Fruit fly (Drosophila melanogaster) whole organism, embryonic: ENCODE results near the gene CG16865.
A peak's percentile ranks its signal among the peaks of the same experiment; 100 is the strongest.

ENCODE experiments used
- CG10366 ChIP-seq: fragments of 200-800 bp; sonication (Bioruptor generic); IDR thresholded peaks from 2 replicates; pipeline ENCODE4 v1.3.6; 2022; ENCODE audit warnings: missing biosample characterization, missing genetic modification characterization
- CG10462 ChIP-seq: fragments of 200-800 bp; sonication (Bioruptor generic); optimal IDR thresholded peaks from 2 replicates; lab custom pipeline; 2016; ENCODE audit warnings: missing biosample characterization, missing genetic modification characterization
- CG11456 ChIP-seq: fragments of 200-800 bp; sonication (Bioruptor generic); IDR thresholded peaks from 3 replicates; pipeline ENCODE4 v1.3.6; 2022; ENCODE audit warnings: missing biosample characterization, missing genetic modification characterization
- CG12219 ChIP-seq: fragments of 200-800 bp; sonication (Bioruptor generic); optimal IDR thresholded peaks from 3 replicates; lab custom pipeline; 2018; ENCODE audit warnings: missing biosample characterization, mild to moderate bottlenecking, missing genetic modification characterization
- CG12391 ChIP-seq: fragments of 200-800 bp; sonication (Bioruptor generic); optimal IDR thresholded peaks from 3 replicates; lab custom pipeline; 2018; ENCODE audit warnings: missing biosample characterization, mild to moderate bottlenecking, missing genetic modification characterization, moderate library complexity
- CG12659 ChIP-seq: fragments of 200-800 bp; sonication (Bioruptor generic); optimal IDR thresholded peaks from 3 replicates; lab custom pipeline; 2017; ENCODE audit warnings: mild to moderate bottlenecking, missing biosample characterization, missing genetic modification reagents, missing genetic modification characterization
- CG12744 ChIP-seq: fragments of 200-800 bp; sonication (Bioruptor generic); optimal IDR thresholded peaks from 2 replicates; lab custom pipeline; 2016; ENCODE audit warnings: missing biosample characterization, missing genetic modification characterization
- CG13775 ChIP-seq: fragments of 200-800 bp; sonication (Bioruptor generic); optimal IDR thresholded peaks from 3 replicates; lab custom pipeline; 2017; ENCODE audit warnings: missing biosample characterization, mild to moderate bottlenecking, missing genetic modification characterization
- CG16815 ChIP-seq: fragments of 200-800 bp; sonication (Bioruptor generic); optimal IDR thresholded peaks from 3 replicates; lab custom pipeline; 2017; ENCODE audit warnings: missing biosample characterization, mild to moderate bottlenecking, missing genetic modification characterization
- CG2120 ChIP-seq: fragments of 200-800 bp; sonication (Bioruptor generic); optimal IDR thresholded peaks from 3 replicates; lab custom pipeline; 2016; ENCODE audit warnings: missing biosample characterization, missing genetic modification characterization
- CG30403 ChIP-seq: fragments of 200-800 bp; sonication (Bioruptor generic); optimal IDR thresholded peaks from 3 replicates; lab custom pipeline; 2016; ENCODE audit warnings: missing biosample characterization, missing genetic modification characterization
- CG30431 ChIP-seq: fragments of 200-800 bp; sonication (Bioruptor generic); optimal IDR thresholded peaks from 2 replicates; lab custom pipeline; 2017; ENCODE audit warnings: missing biosample characterization, missing genetic modification characterization
- CG3163 ChIP-seq: fragments of 200-800 bp; sonication (Bioruptor generic); optimal IDR thresholded peaks from 3 replicates; lab custom pipeline; 2016; ENCODE audit warnings: missing biosample characterization, missing genetic modification characterization
- CG33213 ChIP-seq: fragments of 200-800 bp; sonication (Bioruptor generic); optimal IDR thresholded peaks from 3 replicates; lab custom pipeline; 2016; ENCODE audit warnings: missing biosample characterization, missing genetic modification characterization
- CG3407 ChIP-seq: fragments of 200-800 bp; sonication (Bioruptor generic); optimal IDR thresholded peaks from 2 replicates; lab custom pipeline; 2018; ENCODE audit warnings: missing biosample characterization, mild to moderate bottlenecking, missing genetic modification characterization
- CG9932 ChIP-seq: fragments of 200-800 bp; sonication (Bioruptor generic); IDR thresholded peaks from 2 replicates; pipeline ENCODE4 v1.3.6; 2022; ENCODE audit warnings: missing biosample characterization, missing genetic modification characterization
- CoRest ChIP-seq: fragments of 200-800 bp; sonication (Bioruptor generic); optimal IDR thresholded peaks from 3 replicates; lab custom pipeline; 2018; ENCODE audit warnings: missing biosample characterization, mild to moderate bottlenecking, missing genetic modification characterization, moderate library complexity
- Dad ChIP-seq: fragments of 200-800 bp; sonication (Bioruptor generic); optimal IDR thresholded peaks from 3 replicates; lab custom pipeline; 2016; ENCODE audit warnings: missing biosample characterization, missing genetic modification characterization
- Dll ChIP-seq: fragments of 200-800 bp; sonication (Bioruptor generic); IDR thresholded peaks from 4 replicates; pipeline ENCODE4 v1.3.6; 2022; ENCODE audit warnings: missing biosample characterization, missing genetic modification characterization; ENCODE audit not compliant: partially characterized antibody
- Dref ChIP-seq: fragments of 200-800 bp; sonication (Bioruptor generic); IDR thresholded peaks from 2 replicates; pipeline ENCODE4 v1.3.6; 2022; ENCODE audit warnings: missing biosample characterization, missing genetic modification characterization
- Gsc ChIP-seq: fragments of 200-800 bp; sonication (Bioruptor generic); IDR thresholded peaks from 2 replicates; pipeline ENCODE4 v1.3.6; 2022; ENCODE audit warnings: missing biosample characterization, missing genetic modification characterization
- H15 ChIP-seq: fragments of 200-800 bp; sonication (Bioruptor generic); IDR thresholded peaks from 3 replicates; pipeline ENCODE4 v1.3.6; 2022; ENCODE audit warnings: missing biosample characterization, missing genetic modification characterization
- Kr ChIP-seq: fragments of 200-800 bp; sonication (Bioruptor generic); optimal IDR thresholded peaks from 2 replicates; lab custom pipeline; 2017; ENCODE audit warnings: missing biosample characterization, mild to moderate bottlenecking, missing genetic modification characterization
- MBD-R2 ChIP-seq: fragments of 200-800 bp; sonication (Bioruptor generic); IDR thresholded peaks from 2 replicates; pipeline ENCODE4 v1.3.6; 2022; ENCODE audit warnings: missing biosample characterization, missing genetic modification characterization
- Max ChIP-seq: fragments of 200-800 bp; sonication (Bioruptor generic); optimal IDR thresholded peaks from 2 replicates; lab custom pipeline; 2016; ENCODE audit warnings: missing biosample characterization, mild to moderate bottlenecking, missing genetic modification characterization
- Six4 ChIP-seq: fragments of 200-800 bp; sonication (Bioruptor generic); optimal IDR thresholded peaks from 2 replicates; lab custom pipeline; 2016; ENCODE audit warnings: missing biosample characterization, missing genetic modification characterization
- Taf1 ChIP-seq: fragments of 200-800 bp; sonication (Bioruptor generic); IDR thresholded peaks from 2 replicates; pipeline ENCODE4 v1.3.6; 2022; ENCODE audit warnings: missing biosample characterization, missing genetic modification characterization
- Trl ChIP-seq, 3 experiments: fragments of >200 bp in 2 of 3; fragments of 200-800 bp in 1 of 3; sonication (Bioruptor generic) in 1 of 3; optimal IDR thresholded peaks; 2 replicates in 1 of 3; 3 replicates in 2 of 3; lab custom pipeline; 2016 to 2017; ENCODE audit warnings: missing biosample characterization in 1 of 3, missing genetic modification characterization in 1 of 3
- bigmax ChIP-seq: fragments of 200-800 bp; sonication (Bioruptor generic); optimal IDR thresholded peaks from 2 replicates; lab custom pipeline; 2018; ENCODE audit warnings: missing biosample characterization, mild to moderate bottlenecking, missing genetic modification characterization
- ci ChIP-seq: fragments of 200-800 bp; sonication (Bioruptor generic); IDR thresholded peaks from 3 replicates; pipeline ENCODE4 v1.3.6; 2022; ENCODE audit warnings: missing biosample characterization, missing genetic modification characterization
- corto ChIP-seq: fragments of 200-800 bp; sonication (Bioruptor generic); optimal IDR thresholded peaks from 2 replicates; lab custom pipeline; 2016; ENCODE audit warnings: missing biosample characterization, mild to moderate bottlenecking, missing genetic modification characterization, moderate library complexity
- dati ChIP-seq: fragments of 200-800 bp; sonication (Bioruptor generic); IDR thresholded peaks from 2 replicates; pipeline ENCODE4 v1.3.6; 2022; ENCODE audit warnings: missing biosample characterization, missing genetic modification characterization
- dmrt11E ChIP-seq: fragments of 200-800 bp; sonication (Bioruptor generic); optimal IDR thresholded peaks from 3 replicates; lab custom pipeline; 2018; ENCODE audit warnings: missing biosample characterization, mild to moderate bottlenecking, missing genetic modification characterization, moderate library complexity
- en ChIP-seq: fragments of 200-800 bp; sonication (Bioruptor generic); optimal IDR thresholded peaks from 2 replicates; lab custom pipeline; 2016; ENCODE audit warnings: missing biosample characterization, missing genetic modification characterization
- grau ChIP-seq: fragments of 200-800 bp; optimal IDR thresholded peaks from 3 replicates; lab custom pipeline; 2019; ENCODE audit warnings: missing biosample characterization, mild to moderate bottlenecking, missing genetic modification characterization, moderate library complexity
- hth ChIP-seq: fragments of >200 bp; optimal IDR thresholded peaks from 2 replicates; lab custom pipeline; 2017; ENCODE audit warnings: inconsistent platforms
- kah ChIP-seq: fragments of 200-800 bp; sonication (Bioruptor generic); optimal IDR thresholded peaks from 2 replicates; lab custom pipeline; 2018; ENCODE audit warnings: missing biosample characterization, mild to moderate bottlenecking, missing genetic modification characterization
- lbe ChIP-seq: fragments of 200-800 bp; sonication (Bioruptor generic); optimal IDR thresholded peaks from 2 replicates; lab custom pipeline; 2016; ENCODE audit warnings: missing biosample characterization, mild to moderate bottlenecking, missing genetic modification characterization
- mam ChIP-seq: fragments of 200-800 bp; sonication (Bioruptor generic); optimal IDR thresholded peaks from 3 replicates; lab custom pipeline; 2016; ENCODE audit warnings: missing biosample characterization, missing genetic modification characterization
- mirr ChIP-seq: fragments of 200-800 bp; sonication (Bioruptor generic); optimal IDR thresholded peaks from 3 replicates; lab custom pipeline; 2018; ENCODE audit warnings: missing biosample characterization, mild to moderate bottlenecking, missing genetic modification characterization
- nom ChIP-seq: fragments of 200-800 bp; sonication (Bioruptor generic); optimal IDR thresholded peaks from 2 replicates; lab custom pipeline; 2017; ENCODE audit warnings: missing biosample characterization, missing genetic modification characterization, mild to moderate bottlenecking, moderate library complexity, missing genetic modification reagents
- odd ChIP-seq: fragments of 200-800 bp; sonication (Bioruptor generic); optimal IDR thresholded peaks from 2 replicates; lab custom pipeline; 2017; ENCODE audit warnings: missing biosample characterization, mild to moderate bottlenecking, missing genetic modification characterization
- otp ChIP-seq: fragments of 200-800 bp; sonication (Bioruptor generic); IDR thresholded peaks from 3 replicates; pipeline ENCODE4, ENCODE4 v1.3.6; 2022; ENCODE audit warnings: missing biosample characterization, missing genetic modification characterization
- pzg ChIP-seq: fragments of 200-800 bp; sonication (Bioruptor generic); optimal IDR thresholded peaks from 3 replicates; lab custom pipeline; 2018; ENCODE audit warnings: missing biosample characterization, mild to moderate bottlenecking, missing genetic modification characterization, moderate library complexity
- rib ChIP-seq: fragments of 200-800 bp; sonication (Bioruptor generic); IDR thresholded peaks from 2 replicates; pipeline ENCODE4 v1.3.6; 2022; ENCODE audit warnings: missing biosample characterization, missing genetic modification characterization
- stwl ChIP-seq: fragments of 200-800 bp; sonication (Bioruptor generic); optimal IDR thresholded peaks from 3 replicates; lab custom pipeline; 2018; ENCODE audit warnings: missing biosample characterization, mild to moderate bottlenecking, missing genetic modification characterization, moderate library complexity
- tio ChIP-seq: fragments of 200-800 bp; sonication (Bioruptor generic); optimal IDR thresholded peaks from 2 replicates; lab custom pipeline; 2017; ENCODE audit warnings: missing biosample characterization, missing genetic modification characterization, inconsistent platforms
- wek ChIP-seq: fragments of 200-800 bp; sonication (Bioruptor generic); optimal IDR thresholded peaks from 3 replicates; lab custom pipeline; 2018; ENCODE audit warnings: missing biosample characterization, mild to moderate bottlenecking, missing genetic modification characterization, moderate library complexity
- zfh2 ChIP-seq: fragments of 200-800 bp; sonication (Bioruptor generic); optimal IDR thresholded peaks from 2 replicates; lab custom pipeline; 2016; ENCODE audit warnings: missing biosample characterization, missing genetic modification characterization

Gene CG16865

DNA sequence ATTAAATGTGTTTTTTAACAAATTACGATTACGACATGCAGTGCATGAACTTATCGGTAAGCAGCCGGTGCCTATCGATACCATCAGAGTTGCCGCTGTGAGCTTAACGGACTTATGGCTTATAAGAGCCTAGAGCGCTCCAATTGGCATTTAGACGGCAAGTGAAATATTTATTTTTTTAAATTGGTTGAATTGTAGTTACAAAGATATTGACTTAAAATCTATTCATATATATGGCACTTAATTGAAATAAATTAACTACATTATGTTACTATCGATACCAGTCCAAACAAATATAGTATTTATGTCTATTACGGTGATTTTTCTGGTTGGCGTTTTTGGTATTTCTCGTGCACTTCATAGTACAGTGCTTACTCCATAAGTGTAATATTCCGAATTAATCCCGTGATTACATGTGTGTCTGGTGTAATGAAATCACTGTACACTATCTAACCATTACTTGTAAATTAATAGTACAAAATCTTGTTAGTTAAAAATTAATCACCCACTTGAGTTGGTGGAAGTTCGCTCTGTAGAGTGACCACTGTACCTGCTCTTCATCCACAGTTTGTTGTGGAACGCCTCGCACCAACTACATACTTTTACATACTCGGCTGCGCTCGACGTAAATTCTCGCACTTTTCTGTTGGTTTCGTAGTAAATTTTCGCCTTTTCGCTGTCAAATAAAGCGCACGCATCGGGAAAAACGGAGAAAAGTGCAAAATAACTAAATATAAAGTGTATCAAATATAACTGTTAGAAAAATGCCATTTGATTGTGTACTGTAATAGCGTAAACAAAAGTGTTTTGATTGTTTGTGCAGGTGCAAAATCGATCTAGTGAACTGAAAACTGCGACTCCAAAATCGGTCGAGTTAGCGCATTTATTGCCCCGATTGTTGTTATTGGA is 23.9 kb downstream of the CG16865 start, which contains the start of the genes mRpS23 and CenG1A (continued):
- TF ChIP-seq Dref (GFP tag; lab: Robert Waterston, UW) (peak; percentile 70), CG16815 (GFP tag; lab: Kevin White, UChicago) (peak; percentile 100), tio (GFP tag; lab: Kevin White, UChicago) (no peak), bigmax (peak; percentile 89), CG10366 (GFP tag; lab: Robert Waterston, UW) (peak; percentile 100), CG12659 (GFP tag; lab: Kevin White, UChicago) (peak; percentile 100), CG12744 (GFP tag; lab: Kevin White, UChicago) (peak; percentile 100), Dll (GFP tag; lab: Robert Waterston, UW) (peak; percentile 93), CG11456 (GFP tag; lab: Robert Waterston, UW) (peak; percentile 100), Six4 (GFP tag; lab: Kevin White, UChicago) (peak; percentile 100), hth (lab: Kevin White, UChicago) (no peak), CG33213 (GFP tag; lab: Kevin White, UChicago) (peak; percentile 100), dati (peak; percentile 100), corto (GFP tag; lab: Kevin White, UChicago) (no peak), grau (tag; lab: Kevin White, UChicago) (peak; percentile 100), Dad (peak; percentile 100), CoRest (tag; lab: Kevin White, UChicago) (peak; percentile 100), Max (peak; percentile 100), odd (peak; percentile 100), en (GFP tag; lab: Kevin White, UChicago) (peak; percentile 100), Kr (GFP tag; lab: Kevin White, UChicago) (peak; percentile 94), mirr (GFP tag; lab: Kevin White, UChicago) (peak; percentile 100), CG3163 (peak; percentile 96), zfh2 (GFP tag; lab: Kevin White, UChicago) (peak; percentile 100), Taf1 (GFP tag; lab: Robert Waterston, UW) (peak; percentile 100), CG13775 (GFP tag; lab: Kevin White, UChicago) (peak; percentile 99), Trl (optimal IDR thresholded peaks at IDR 0.05; lab: Kevin White, UChicago) (no peak), Trl (GFP tag; optimal IDR thresholded peaks at IDR 0.05; lab: Kevin White, UChicago) (peak; percentile 100), H15 (GFP tag; lab: Robert Waterston, UW) (peak; percentile 100), kah (GFP tag; lab: Kevin White, UChicago) (peak; percentile 99), dmrt11E (tag; lab: Kevin White, UChicago) (peak; percentile 99), CG12391 (tag; lab: Kevin White, UChicago) (peak; percentile 100), wek (GFP tag; lab: Kevin White, UChicago) (peak; percentile 99), lbe (peak; percentile 99), mam (peak; percentile 100), ci (GFP tag; lab: Robert Waterston, UW) (peak; percentile 100), Gsc (GFP tag; lab: Robert Waterston, UW) (peak; percentile 99), otp (GFP tag; lab: Robert Waterston, UW) (peak; percentile 100), pzg (GFP tag; lab: Kevin White, UChicago) (peak; percentile 88), nom (peak; percentile 99), CG30403 (GFP tag; lab: Kevin White, UChicago) (peak; percentile 100), CG3407 (GFP tag; lab: Kevin White, UChicago) (peak; percentile 99), MBD-R2 (GFP tag; lab: Robert Waterston, UW) (peak; percentile 100), CG2120 (GFP tag; lab: Kevin White, UChicago) (peak; percentile 100), CG12219 (GFP tag; lab: Kevin White, UChicago) (peak; percentile 100), CG9932 (peak; percentile 100), rib (GFP tag; lab: Robert Waterston, UW) (peak; percentile 100), CG30431 (GFP tag; lab: Kevin White, UChicago) (peak; percentile 99), stwl (tag; lab: Kevin White, UChicago) (peak; percentile 94), CG10462 (GFP tag; lab: Kevin White, UChicago) (peak; percentile 99)
